Worm (Caenorhabditis elegans): ENCODE results near the gene C10E2.5.

C10E2.5 gene

ce11 chrX:16721930-16722329 lies 32.4 kb downstream of the C10E2.5 start:
- TF ChIP-seq alr-1 (tag; optimal IDR thresholded peaks at IDR 0.05) (no peak), lin-39 (tag; optimal IDR thresholded peaks at IDR 0.05) (no peak), egl-27 (tag; optimal IDR thresholded peaks at IDR 0.05) (no peak), nhr-77 (tag; optimal IDR thresholded peaks at IDR 0.05) (no peak), blmp-1 (tag; optimal IDR thresholded peaks at IDR 0.05; ENCODE audit: insufficient read depth) (no peak), snpc-4 (tag; optimal IDR thresholded peaks at IDR 0.05) (peak; percentile 32), nhr-25 (tag; optimal IDR thresholded peaks at IDR 0.05) (no peak)

ce11 chrX:16715938-16716337 lies 38.4 kb downstream of the C10E2.5 start:
- TF ChIP-seq ceh-82 (tag; optimal IDR thresholded peaks at IDR 0.05) (no peak), sma-3 (GFP tag; optimal IDR thresholded peaks at IDR 0.05) (no peak), ztf-4 (tag; optimal IDR thresholded peaks at IDR 0.05) (no peak), dmd-4 (tag; optimal IDR thresholded peaks at IDR 0.05) (no peak), zag-1 (tag; optimal IDR thresholded peaks at IDR 0.05) (no peak), unc-55 (GFP tag; optimal IDR thresholded peaks at IDR 0.05) (no peak), crh-2 (tag; optimal IDR thresholded peaks at IDR 0.05) (no peak), ZK546.5 (tag; optimal IDR thresholded peaks at IDR 0.05) (no peak), elt-3 (tag; optimal IDR thresholded peaks at IDR 0.05) (no peak)

- TF ChIP-seq unc-62 (GFP tag; optimal IDR thresholded peaks at IDR 0.05) (no peak), nhr-237 (tag; optimal IDR thresholded peaks at IDR 0.05) (no peak), mdl-1 (tag; optimal IDR thresholded peaks at IDR 0.05) (no peak), blmp-1 (tag; optimal IDR thresholded peaks at IDR 0.05; ENCODE audit: insufficient read depth) (no peak), nhr-23 (tag; optimal IDR thresholded peaks at IDR 0.05) (no peak), mab-5 (tag; optimal IDR thresholded peaks at IDR 0.05) (no peak), ztf-1 (GFP tag; conservative IDR thresholded peaks at IDR 0.05) (no peak), mbf-1 (tag; optimal IDR thresholded peaks at IDR 0.05) (no peak), ZK546.5 (tag; optimal IDR thresholded peaks at IDR 0.05) (no peak), aly-2 (tag; optimal IDR thresholded peaks at IDR 0.05) (no peak), nhr-77 (tag; optimal IDR thresholded peaks at IDR 0.05) (no peak), nhr-25 (tag; optimal IDR thresholded peaks at IDR 0.05) (no peak), peb-1 (tag; optimal IDR thresholded peaks at IDR 0.05) (no peak), F13H6.1 (tag; optimal IDR thresholded peaks at IDR 0.05) (no peak), ztf-11 (tag; optimal IDR thresholded peaks at IDR 0.05) (no peak)
Observed at ce11 chrX:16711381-16711780, 43.0 kb downstream of the C10E2.5 start, which contains the start of gene lgc-53. Gene lgc-53, plus strand, starts transcription at chrX:16711681.

ce11 chrX:16705607-16706006 lies 48.8 kb downstream of the C10E2.5 start:
- no peak for TF ChIP-seq alr-1 (tag; optimal IDR thresholded peaks at IDR 0.05)
- no peak for TF ChIP-seq R02D3.7 (tag; optimal IDR thresholded peaks at IDR 0.05)
- TF ChIP-seq ztf-11 (tag; optimal IDR thresholded peaks at IDR 0.05) = no peak
- TF ChIP-seq ceh-82 (tag; optimal IDR thresholded peaks at IDR 0.05) = no peak
- no peak for TF ChIP-seq nhr-129 (tag; optimal IDR thresholded peaks at IDR 0.05)
- TF ChIP-seq mbf-1 (tag; optimal IDR thresholded peaks at IDR 0.05) = no peak
- no peak for TF ChIP-seq egl-27 (tag; optimal IDR thresholded peaks at IDR 0.05)
- no peak for TF ChIP-seq crh-2 (tag; optimal IDR thresholded peaks at IDR 0.05)
- no peak for TF ChIP-seq dmd-4 (tag; optimal IDR thresholded peaks at IDR 0.05)

ce11 chrX:16704086-16704485 lies 50.3 kb downstream of the C10E2.5 start:
- no peak for TF ChIP-seq ceh-16 (tag; optimal IDR thresholded peaks at IDR 0.05)
- TF ChIP-seq sma-3 (GFP tag; optimal IDR thresholded peaks at IDR 0.05) = no peak
- peak; percentile 5 for TF ChIP-seq fos-1 (tag; optimal IDR thresholded peaks at IDR 0.05)
- TF ChIP-seq ztf-4 (tag; optimal IDR thresholded peaks at IDR 0.05) = no peak
- TF ChIP-seq elt-3 (tag; optimal IDR thresholded peaks at IDR 0.05) = no peak
- TF ChIP-seq nhr-77 (tag; optimal IDR thresholded peaks at IDR 0.05) = no peak
- no peak for TF ChIP-seq lin-11 (tag; optimal IDR thresholded peaks at IDR 0.05)
- TF ChIP-seq lin-39 (tag; optimal IDR thresholded peaks at IDR 0.05) = no peak
- TF ChIP-seq ama-1 (optimal IDR thresholded peaks at IDR 0.05) = no peak
- no peak for TF ChIP-seq nhr-11 (tag; optimal IDR thresholded peaks at IDR 0.05)
- no peak for TF ChIP-seq nhr-21 (tag; optimal IDR thresholded peaks at IDR 0.05)
- TF ChIP-seq ceh-82 (tag; optimal IDR thresholded peaks at IDR 0.05) = no peak
- TF ChIP-seq gmeb-1 (tag; optimal IDR thresholded peaks at IDR 0.05) = no peak
- no peak for TF ChIP-seq zag-1 (tag; optimal IDR thresholded peaks at IDR 0.05)
- peak; percentile 48 for TF ChIP-seq F13H6.1 (tag; optimal IDR thresholded peaks at IDR 0.05)
- TF ChIP-seq alr-1 (tag; optimal IDR thresholded peaks at IDR 0.05) = no peak
- no peak for TF ChIP-seq egl-27 (tag; optimal IDR thresholded peaks at IDR 0.05)
- TF ChIP-seq lsy-2 (tag; optimal IDR thresholded peaks at IDR 0.05) = peak in 1 of 2 experiments; percentile 53
- no peak for TF ChIP-seq nhr-23 (tag; optimal IDR thresholded peaks at IDR 0.05)
- TF ChIP-seq mab-5 (tag; optimal IDR thresholded peaks at IDR 0.05) = no peak
- no peak for TF ChIP-seq ztf-1 (GFP tag; conservative IDR thresholded peaks at IDR 0.05)
- no peak for TF ChIP-seq nhr-10 (tag; optimal IDR thresholded peaks at IDR 0.05)
- TF ChIP-seq aly-2 (tag; optimal IDR thresholded peaks at IDR 0.05) = no peak
- peak; percentile 18 for TF ChIP-seq nhr-129 (tag; optimal IDR thresholded peaks at IDR 0.05)
- no peak for TF ChIP-seq R02D3.7 (tag; optimal IDR thresholded peaks at IDR 0.05)
- no peak for TF ChIP-seq mbf-1 (tag; optimal IDR thresholded peaks at IDR 0.05)
- no peak for TF ChIP-seq ZK546.5 (tag; optimal IDR thresholded peaks at IDR 0.05)
- no peak for TF ChIP-seq Y55F3AM.14 (GFP tag; optimal IDR thresholded peaks at IDR 0.05)
- TF ChIP-seq unc-55 (GFP tag; optimal IDR thresholded peaks at IDR 0.05) = peak; percentile 53
- TF ChIP-seq dmd-4 (tag; optimal IDR thresholded peaks at IDR 0.05) = no peak
- TF ChIP-seq lin-13 (GFP tag; optimal IDR thresholded peaks at IDR 0.05) = no peak
- TF ChIP-seq nhr-237 (tag; optimal IDR thresholded peaks at IDR 0.05) = no peak
- no peak for TF ChIP-seq nhr-6 (tag; optimal IDR thresholded peaks at IDR 0.05)
- peak; percentile 55 for TF ChIP-seq sma-9 (GFP tag; optimal IDR thresholded peaks at IDR 0.05)
- no peak for TF ChIP-seq sma-9 (tag; optimal IDR thresholded peaks at IDR 0.05)
